Fruit fly (Drosophila melanogaster) whole organism, larva: ENCODE measurements around the gene CG5013.
A peak's percentile ranks its signal among the peaks of the same experiment; 100 is the strongest.

Experiments used
- noc ChIP-seq: fragments of 200-800 bp; sonication (Bioruptor generic); optimal IDR thresholded peaks from 3 replicates; lab custom pipeline; 2019; ENCODE audit warnings: missing biosample characterization, mild to moderate bottlenecking, missing genetic modification characterization, moderate library complexity

CG5013 gene

DNA sequence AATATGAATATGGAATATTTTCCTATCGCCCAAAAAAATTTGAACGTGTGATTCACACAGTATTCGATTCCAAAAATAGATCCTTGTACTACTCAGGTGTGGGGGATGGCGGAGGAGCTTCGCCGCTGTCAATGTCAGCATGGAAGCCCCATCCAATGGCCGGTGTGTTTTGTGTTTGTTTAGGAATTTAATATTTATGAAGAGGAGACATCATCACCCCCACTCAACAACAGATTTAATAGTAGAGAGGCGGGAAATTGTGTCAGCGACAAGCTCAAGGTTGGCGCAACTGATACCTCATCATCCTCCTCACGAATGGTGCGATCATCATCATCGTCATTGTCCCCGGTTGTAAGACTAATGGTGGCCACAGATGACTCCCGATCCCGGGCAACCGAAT lies 24.7 kb downstream of the CG5013 start:
- no peak for TF ChIP-seq noc (tag; lab: Kevin White, UChicago)

DNA sequence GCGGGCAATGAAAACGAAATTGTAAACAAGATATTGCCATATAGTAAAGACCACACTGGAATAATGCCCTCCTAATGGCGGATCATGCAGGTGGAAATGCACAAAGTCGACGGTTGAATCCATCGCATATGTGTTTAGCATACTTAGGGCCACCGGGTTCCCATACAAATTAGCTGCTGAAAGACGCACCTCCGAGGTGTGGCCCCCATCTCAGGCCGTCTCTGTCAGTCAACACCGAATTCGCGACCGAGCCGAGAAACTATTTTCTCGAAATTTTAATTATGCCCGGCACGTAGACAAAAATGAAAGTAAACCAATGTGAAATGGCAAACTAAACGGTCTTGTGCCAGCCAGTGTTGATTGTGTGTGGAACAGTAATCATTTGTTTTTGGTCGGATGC lies 28.8 kb downstream of the CG5013 start:
- no peak for TF ChIP-seq noc (tag; lab: Kevin White, UChicago)

DNA sequence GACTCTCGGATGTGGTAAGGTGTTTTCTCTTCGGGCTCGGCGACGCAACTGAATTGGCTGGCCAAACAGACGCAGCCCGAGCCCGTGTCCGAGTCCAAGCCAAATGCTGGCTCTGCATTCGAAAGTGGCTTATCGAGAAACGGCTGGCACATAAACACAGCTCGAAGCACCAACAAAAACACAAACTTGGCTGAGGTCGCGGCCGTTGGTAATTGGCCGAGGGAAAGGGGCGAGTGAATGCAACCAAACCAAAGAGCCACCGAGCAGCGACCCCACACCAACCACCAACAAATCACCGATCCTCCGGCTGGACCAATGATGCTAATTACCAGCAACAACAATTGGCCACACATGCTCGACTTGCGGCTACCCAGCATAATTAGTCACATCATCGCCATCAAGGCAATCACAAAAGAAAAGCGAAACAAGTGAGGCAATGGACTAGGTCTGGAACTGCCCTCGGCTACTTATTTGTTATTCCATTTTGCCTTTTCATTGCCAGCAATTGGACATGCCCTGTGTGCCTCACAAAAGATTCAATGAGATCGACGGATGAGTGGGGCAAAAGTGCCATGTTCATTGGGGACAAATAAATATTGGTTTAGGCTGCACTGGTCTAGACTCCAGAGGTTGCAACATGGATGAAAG lies 31.6 kb downstream of the CG5013 start, which contains the start of gene CG32855:
Gene CG32855, minus strand, starts transcription at position 51 of the 648 bp plus-strand sequence.
- TF ChIP-seq noc (tag; lab: Kevin White, UChicago), result no peak

DNA sequence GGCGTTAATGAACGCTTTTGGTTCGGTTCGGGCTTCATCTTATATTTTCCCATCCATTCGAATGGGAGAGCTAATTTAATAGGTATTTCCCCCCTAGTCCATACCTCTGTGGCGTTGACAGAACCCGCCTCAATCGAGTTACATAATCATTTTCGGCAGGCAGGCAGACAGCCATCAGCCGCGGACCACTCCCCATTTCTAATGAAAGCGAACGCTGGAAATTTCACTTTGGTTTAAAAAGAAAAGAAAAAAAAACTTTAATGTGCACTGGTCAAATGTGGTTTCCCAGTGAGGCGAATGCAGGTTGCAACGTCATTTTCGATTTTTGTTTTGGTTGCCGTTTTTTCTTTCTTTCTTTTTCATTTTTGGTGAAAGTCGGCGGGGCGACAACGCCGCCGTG lies 32.9 kb downstream of the CG5013 start:
- no peak for TF ChIP-seq noc (tag; lab: Kevin White, UChicago)

DNA sequence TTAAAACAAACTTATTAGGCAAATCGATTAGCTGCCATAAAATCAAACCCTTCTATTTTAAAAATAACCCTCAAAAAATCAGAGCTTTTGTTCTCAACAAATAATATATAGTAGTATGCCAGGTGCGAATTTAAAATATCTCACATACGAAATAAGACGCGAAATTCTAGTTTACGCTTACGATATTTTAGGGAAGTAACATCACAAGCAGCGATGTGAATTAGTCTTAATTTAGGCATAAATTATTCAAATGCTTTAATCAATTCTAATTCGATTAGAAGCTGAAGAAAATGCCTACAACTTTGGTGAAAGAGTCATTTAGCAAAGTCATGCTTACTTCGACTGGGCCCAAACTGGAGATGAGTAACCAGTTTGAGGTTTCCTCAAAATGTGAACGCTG lies 34.1 kb downstream of the CG5013 start, which contains the start of gene sxe2:
Gene sxe2, plus strand, starts transcription at position 301 of the 400 bp plus-strand sequence.
- TF ChIP-seq noc (tag; lab: Kevin White, UChicago), result no peak

DNA sequence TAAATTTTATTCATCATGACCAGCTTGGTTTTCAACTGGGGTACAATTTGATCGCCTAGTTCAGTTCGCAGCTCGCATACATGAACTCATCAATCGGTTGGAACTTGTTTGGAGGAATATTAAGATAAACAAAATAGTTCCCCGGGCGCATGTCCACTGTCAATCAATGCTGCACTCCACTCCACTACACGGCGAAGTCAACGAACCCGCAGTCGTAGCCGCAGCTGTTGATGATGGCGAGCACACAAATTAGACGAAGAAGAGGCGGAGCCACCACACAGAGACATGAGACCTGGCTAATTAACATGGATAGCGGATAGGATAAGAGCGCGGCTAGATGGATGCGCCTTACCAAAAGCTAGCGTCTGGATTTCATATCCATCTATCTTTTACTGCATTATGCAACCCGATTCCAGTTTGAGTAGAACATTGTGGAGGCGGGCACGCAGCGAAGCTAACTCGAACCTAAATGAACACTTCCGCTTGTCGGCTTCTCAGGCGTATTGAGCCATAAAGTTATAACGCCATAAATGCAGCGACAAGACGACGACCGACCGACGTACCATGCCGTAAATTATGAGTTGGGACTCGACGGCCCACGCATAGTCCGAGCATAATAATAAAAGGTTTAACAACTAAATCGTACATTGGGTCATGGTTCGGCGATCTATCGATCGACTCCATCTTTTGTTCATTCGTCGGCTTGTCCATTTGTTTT lies 42.6 kb downstream of the CG5013 start:
- TF ChIP-seq noc (tag; lab: Kevin White, UChicago), result no peak

DNA sequence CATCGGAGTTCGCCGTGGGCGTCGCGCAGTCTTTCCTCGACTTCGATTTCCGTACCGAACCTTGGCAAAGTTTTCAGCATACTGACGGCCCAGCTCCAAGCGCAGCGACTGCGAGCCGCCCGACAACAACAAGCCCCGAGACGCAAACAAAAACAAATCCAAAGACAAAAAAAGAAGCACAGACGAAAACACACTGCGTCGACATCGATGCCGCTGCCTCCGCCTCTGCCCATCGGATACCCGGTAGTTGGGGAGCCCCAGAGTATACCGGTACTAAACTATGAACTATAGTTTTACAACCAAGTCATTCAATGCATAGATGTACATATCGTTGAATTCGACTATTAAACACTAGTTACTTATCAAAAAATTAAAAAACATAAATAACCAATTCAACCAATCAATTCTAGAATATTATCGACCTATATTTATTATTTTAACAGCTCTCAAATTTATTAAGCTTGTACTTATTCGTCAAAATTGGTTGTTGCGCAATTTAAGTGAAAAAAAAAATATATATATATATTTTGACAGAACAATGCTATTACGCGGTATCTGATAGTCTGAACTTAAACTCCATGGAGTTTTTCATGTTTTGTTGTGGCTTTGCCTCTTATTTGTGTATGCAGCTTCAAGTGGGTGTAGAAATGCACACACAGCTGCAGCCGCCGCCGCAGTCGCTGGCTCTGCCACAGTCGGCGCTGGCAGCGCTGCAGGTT lies 44.7 kb downstream of the CG5013 start:
- TF ChIP-seq noc (tag; lab: Kevin White, UChicago), result no peak

DNA sequence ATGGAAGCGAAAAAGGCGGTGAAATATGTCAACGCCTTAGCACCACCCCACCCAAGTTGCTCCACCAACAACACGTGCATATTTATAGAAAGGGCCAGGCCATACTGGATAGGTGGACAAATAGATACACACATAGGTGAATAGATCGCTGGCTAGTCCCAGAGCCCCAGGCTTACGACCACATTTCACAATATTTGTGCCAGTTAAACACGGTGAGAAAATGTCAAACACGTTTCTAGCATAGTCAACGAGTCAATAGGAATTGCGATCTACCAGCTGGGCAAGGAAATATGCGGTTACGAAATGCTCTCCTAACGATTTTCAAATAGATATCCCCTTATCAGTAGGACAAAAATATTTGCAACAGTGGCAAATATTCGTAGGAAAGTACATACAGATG lies 45.4 kb downstream of the CG5013 start:
- no peak for TF ChIP-seq noc (tag; lab: Kevin White, UChicago)

DNA sequence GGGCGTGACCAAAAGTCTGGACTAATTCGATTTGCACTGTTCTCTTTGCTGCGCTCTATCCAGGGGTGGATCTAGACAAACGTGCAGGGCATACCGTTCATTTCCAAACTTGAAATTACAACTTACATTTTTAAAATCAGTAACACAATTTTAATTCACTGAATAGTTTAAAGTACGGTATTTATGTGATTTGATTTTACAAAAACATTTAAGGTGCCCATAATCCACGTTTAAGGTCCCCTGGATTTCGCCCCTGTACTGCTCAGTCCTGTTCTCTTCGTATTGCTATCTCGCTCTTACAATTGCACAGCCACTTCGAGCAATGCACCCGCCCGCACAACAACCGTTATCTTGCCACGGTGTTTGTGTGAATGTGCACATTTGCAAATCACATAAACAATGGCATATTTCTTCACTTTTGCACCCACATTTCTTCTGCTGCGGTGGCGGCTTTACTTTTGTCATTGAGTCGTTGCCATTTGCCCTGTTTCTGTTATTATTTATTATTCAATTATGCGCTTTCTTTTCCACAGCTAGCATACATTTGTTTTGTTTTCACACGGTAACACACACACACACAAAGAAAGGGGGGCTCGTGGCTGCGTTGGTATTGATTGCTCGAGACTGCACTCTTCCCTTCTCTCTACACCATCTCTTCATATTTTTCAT lies 48.3 kb downstream of the CG5013 start:
- peak; percentile 24 for TF ChIP-seq noc (tag; lab: Kevin White, UChicago)

DNA sequence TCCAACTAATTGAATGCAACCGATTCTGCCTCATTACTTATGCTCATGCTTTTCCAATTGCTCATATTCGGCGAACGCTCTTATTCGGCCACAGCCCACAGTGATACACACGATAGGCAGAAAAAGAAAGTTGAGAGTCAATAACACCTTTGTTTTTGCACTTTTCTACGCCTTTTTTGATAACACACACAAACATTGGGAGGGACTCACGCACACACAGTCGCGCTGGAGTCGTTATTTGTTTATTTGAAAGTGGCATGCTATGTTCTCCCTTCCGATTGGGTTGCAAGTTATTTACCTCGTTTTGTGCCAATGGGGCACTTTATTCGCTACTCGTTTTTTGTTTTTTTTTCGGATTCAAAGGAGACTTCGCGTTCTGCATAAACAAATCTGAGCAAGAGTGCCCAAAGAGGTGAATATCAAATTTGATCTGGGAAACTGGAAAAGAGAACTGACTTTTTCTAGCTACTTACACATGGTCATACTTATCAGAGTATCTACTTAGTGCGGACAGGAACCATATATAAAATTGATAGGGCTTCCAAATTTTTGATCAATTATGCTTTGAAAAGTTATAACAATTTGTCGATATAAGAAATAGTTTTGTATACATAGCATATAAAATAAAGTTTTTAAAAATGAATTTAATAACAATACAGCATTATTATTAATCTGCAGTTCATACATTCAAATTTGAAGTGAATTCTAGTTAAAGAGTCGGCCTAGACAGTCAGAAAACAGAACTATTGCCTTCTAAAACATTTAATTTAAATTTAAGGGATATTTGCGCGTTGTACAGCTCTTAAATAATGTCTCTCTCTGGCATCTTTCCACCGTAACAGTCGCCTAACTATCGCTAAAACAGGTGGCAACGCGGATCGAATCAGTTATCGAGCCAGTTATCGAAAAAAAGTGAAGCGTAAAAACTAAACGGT lies 49.1 kb downstream of the CG5013 start, which contains the start of the genes Mhcl and Akt:
Gene Mhcl, minus strand, starts transcription at position 429 of the 935 bp plus-strand sequence.
Gene Akt, plus strand, starts transcription at position 896 of the 935 bp plus-strand sequence.
- no peak for TF ChIP-seq noc (tag; lab: Kevin White, UChicago)

DNA sequence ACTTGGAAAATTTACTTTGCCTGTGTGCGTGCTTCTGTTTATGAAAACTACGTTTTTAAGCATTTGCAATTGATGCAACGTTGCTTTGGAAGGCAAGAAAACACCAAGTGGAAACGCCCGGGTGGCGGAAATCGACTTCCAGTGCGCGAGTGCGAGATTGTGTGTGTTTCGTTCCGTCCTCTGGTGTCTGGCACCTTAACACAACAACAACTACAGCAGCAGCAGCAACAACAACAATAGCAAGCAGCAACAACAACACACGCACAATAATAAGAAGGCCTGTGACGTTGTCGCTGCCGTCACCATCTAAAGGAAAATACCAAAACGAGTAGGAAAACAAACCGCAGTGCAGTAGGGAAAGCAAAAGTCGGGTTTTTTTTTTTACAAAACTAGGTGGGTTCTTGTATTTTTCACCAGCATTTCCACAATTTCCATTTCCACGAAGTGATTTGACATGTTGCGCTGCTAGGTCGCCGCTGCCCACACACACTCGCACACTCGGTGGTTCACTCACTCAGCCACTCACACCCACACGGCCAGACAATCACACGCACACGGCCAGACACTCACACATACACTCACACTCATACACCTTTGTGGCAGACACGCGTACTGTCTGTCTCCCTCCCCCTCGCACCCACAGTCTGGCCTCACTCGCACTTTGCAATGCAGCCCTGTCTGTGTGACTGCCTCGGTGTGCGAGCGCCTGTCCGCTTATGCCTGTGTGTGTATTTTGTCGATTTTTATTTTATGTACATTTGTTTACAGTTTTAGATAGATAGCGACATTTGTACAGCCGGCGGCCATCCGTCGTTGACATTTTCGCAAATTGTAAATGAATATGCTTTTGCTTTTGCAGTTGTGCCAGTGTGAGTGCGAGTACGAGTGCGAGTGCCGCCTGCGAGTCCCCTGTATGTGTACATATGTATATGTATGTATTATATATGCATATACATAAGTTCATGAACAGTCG lies 50.1 kb downstream of the CG5013 start:
- peak; percentile 71 for TF ChIP-seq noc (tag; lab: Kevin White, UChicago)
